Fruit fly (Drosophila melanogaster) whole organism, prepupa: ENCODE measurements around the gene CG14609.

Source experiments
- Blimp-1 ChIP-seq: fragments of 200-800 bp; sonication (Bioruptor generic); optimal IDR thresholded peaks from 3 replicates; lab custom pipeline; 2017; ENCODE audit warnings: missing biosample characterization, missing genetic modification characterization, mild to moderate bottlenecking, moderate library complexity, missing genetic modification reagents
- CG31627 ChIP-seq: fragments of 200-800 bp; sonication (Bioruptor generic); optimal IDR thresholded peaks from 3 replicates; lab custom pipeline; 2016; ENCODE audit warnings: missing biosample characterization, missing genetic modification characterization
- CG34406 ChIP-seq: fragments of 200-800 bp; sonication (Bioruptor generic); optimal IDR thresholded peaks from 3 replicates; lab custom pipeline; 2016; ENCODE audit warnings: missing biosample characterization, missing genetic modification characterization
- CG6276 ChIP-seq: fragments of 200-800 bp; sonication (Bioruptor generic); optimal IDR thresholded peaks from 2 replicates; lab custom pipeline; 2017; ENCODE audit warnings: missing biosample characterization, mild to moderate bottlenecking, missing genetic modification characterization
- CG8119 ChIP-seq: fragments of 200-800 bp; sonication (Bioruptor generic); IDR thresholded peaks from 3 replicates; pipeline ENCODE4 v1.3.6; 2022; ENCODE audit warnings: missing biosample characterization, missing genetic modification characterization
- Gug ChIP-seq: fragments of 200-800 bp; sonication (Bioruptor generic); IDR thresholded peaks from 2 replicates; pipeline ENCODE4 v1.3.6; 2022; ENCODE audit warnings: missing biosample characterization, missing genetic modification characterization
- Hr39 ChIP-seq: fragments of 200-800 bp; sonication (Bioruptor generic); optimal IDR thresholded peaks from 2 replicates; lab custom pipeline; 2016; ENCODE audit warnings: missing biosample characterization, missing genetic modification characterization
- Hr4 ChIP-seq: fragments of 200-800 bp; sonication (Bioruptor generic); optimal IDR thresholded peaks from 3 replicates; lab custom pipeline; 2016; ENCODE audit warnings: missing biosample characterization, missing genetic modification characterization
- Lpt ChIP-seq: fragments of 200-800 bp; sonication (Bioruptor generic); optimal IDR thresholded peaks from 3 replicates; lab custom pipeline; 2016; ENCODE audit warnings: missing biosample characterization, missing genetic modification characterization
- OdsH ChIP-seq: fragments of 200-800 bp; sonication (Bioruptor generic); optimal IDR thresholded peaks from 3 replicates; lab custom pipeline; 2016; ENCODE audit warnings: missing biosample characterization, missing genetic modification characterization
- fd85E ChIP-seq: fragments of 200-800 bp; sonication (Bioruptor generic); optimal IDR thresholded peaks from 3 replicates; lab custom pipeline; 2016; ENCODE audit warnings: missing biosample characterization, missing genetic modification characterization
- svp ChIP-seq: fragments of 200-800 bp; sonication (Bioruptor generic); peaks from one replicate; lab custom pipeline; 2016; ENCODE audit warnings: missing biosample characterization, missing genetic modification characterization
- topi ChIP-seq: fragments of 200-800 bp; sonication (Bioruptor generic); optimal IDR thresholded peaks from 3 replicates; lab custom pipeline; 2016; ENCODE audit warnings: missing biosample characterization, missing genetic modification characterization
- vri ChIP-seq: fragments of 200-800 bp; sonication (Bioruptor generic); optimal IDR thresholded peaks from 3 replicates; lab custom pipeline; 2016; ENCODE audit warnings: missing biosample characterization, mild to moderate bottlenecking, missing genetic modification characterization

dm6 chr3R:7188697-7189096 is 12.1 kb upstream of the CG14609 start:
- TF ChIP-seq Hr4 (GFP tag; lab: Kevin White, UChicago) (no peak), CG31627 (GFP tag; lab: Kevin White, UChicago) (no peak), topi (GFP tag; lab: Kevin White, UChicago) (peak; percentile 6), vri (no peak), Lpt (GFP tag; lab: Kevin White, UChicago) (no peak), svp (GFP tag; lab: Kevin White, UChicago) (peak; percentile 67), Gug (no peak), CG34406 (GFP tag; lab: Kevin White, UChicago) (no peak), CG6276 (GFP tag; lab: Kevin White, UChicago) (no peak), Blimp-1 (GFP tag; lab: Kevin White, UChicago) (no peak), fd85E (no peak), CG8119 (no peak), OdsH (no peak), Hr39 (GFP tag; lab: Kevin White, UChicago) (no peak)
